Worm (Caenorhabditis elegans) whole organism, L4/young adult: ENCODE results near the gene ZC178.2.

Experiments
- dao-5 ChIP-seq: sonication (generic microtip); optimal IDR thresholded peaks from 2 replicates; lab custom pipeline; 2016; ENCODE audit warnings: missing genotype, missing genetic modification characterization, moderate library complexity, missing compliant biosample characterization
- him-1 ChIP-seq: sonication (generic microtip); optimal IDR thresholded peaks from 2 replicates; lab custom pipeline; 2016; ENCODE audit warnings: missing genotype, missing genetic modification reagents, missing genetic modification characterization, missing compliant biosample characterization

DNA sequence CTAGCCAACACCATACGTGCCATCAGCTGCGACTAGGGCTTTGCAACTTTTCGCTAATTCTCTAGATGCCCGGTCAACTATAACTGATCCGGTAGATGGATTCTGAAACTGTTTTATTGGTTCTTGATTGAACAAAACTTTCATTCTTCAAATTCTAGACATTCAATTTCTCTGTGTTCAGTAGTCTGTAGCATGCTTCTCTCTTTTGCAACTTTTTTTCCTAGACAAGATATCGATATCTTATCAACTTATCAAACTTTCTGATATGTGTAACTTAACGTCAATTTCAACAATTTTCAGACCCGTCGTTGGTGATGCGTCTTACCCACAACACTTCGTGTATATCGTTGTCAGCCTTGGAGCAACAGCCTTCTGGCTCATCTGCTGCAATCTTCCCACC lies 46.0 kb downstream of the ZC178.2 start, which contains the start of gene ZC190.4:
- TF ChIP-seq him-1 (tag; lab: Kevin White, UChicago), result no peak
- no peak for TF ChIP-seq dao-5 (tag; lab: Kevin White, UChicago)
